Fruit fly (Drosophila melanogaster) whole organism, embryonic: ENCODE results near the gene CG43093.
A peak's percentile ranks its signal among the peaks of the same experiment; 100 is the strongest.

Experiments used
- Adf1 ChIP-seq: fragments of 200-800 bp; sonication (Bioruptor generic); IDR thresholded peaks from 2 replicates; pipeline ENCODE4 v1.3.6; 2022; ENCODE audit warnings: missing biosample characterization, missing genetic modification characterization
- Atf6 ChIP-seq: fragments of 200-800 bp; sonication (Bioruptor generic); IDR thresholded peaks from 2 replicates; pipeline ENCODE4 v1.3.6; 2022; ENCODE audit warnings: missing biosample characterization, missing genetic modification characterization
- B-H2 ChIP-seq: fragments of 200-800 bp; sonication (Bioruptor generic); optimal IDR thresholded peaks from 2 replicates; lab custom pipeline; 2018; ENCODE audit warnings: missing biosample characterization, mild to moderate bottlenecking, missing genetic modification characterization
- C15 ChIP-seq: fragments of 200-800 bp; sonication (Bioruptor generic); IDR thresholded peaks from 3 replicates; pipeline ENCODE4 v1.3.6; 2022; ENCODE audit warnings: missing biosample characterization, missing genetic modification characterization
- CG10366 ChIP-seq: fragments of 200-800 bp; sonication (Bioruptor generic); IDR thresholded peaks from 2 replicates; pipeline ENCODE4 v1.3.6; 2022; ENCODE audit warnings: missing biosample characterization, missing genetic modification characterization
- CG12219 ChIP-seq: fragments of 200-800 bp; sonication (Bioruptor generic); optimal IDR thresholded peaks from 3 replicates; lab custom pipeline; 2018; ENCODE audit warnings: missing biosample characterization, mild to moderate bottlenecking, missing genetic modification characterization
- CG12659 ChIP-seq: fragments of 200-800 bp; sonication (Bioruptor generic); optimal IDR thresholded peaks from 3 replicates; lab custom pipeline; 2017; ENCODE audit warnings: mild to moderate bottlenecking, missing biosample characterization, missing genetic modification reagents, missing genetic modification characterization
- CG12769 ChIP-seq: fragments of 200-800 bp; sonication (Bioruptor generic); optimal IDR thresholded peaks from 2 replicates; lab custom pipeline; 2019; ENCODE audit warnings: missing biosample characterization, mild to moderate bottlenecking, missing genetic modification characterization, moderate library complexity
- CG13287 ChIP-seq: fragments of 200-800 bp; sonication (Bioruptor generic); IDR thresholded peaks from 2 replicates; pipeline ENCODE4 v1.3.6; 2022; ENCODE audit warnings: missing biosample characterization, missing genetic modification characterization; ENCODE audit not compliant: partially characterized antibody
- CG17385 ChIP-seq: fragments of 200-800 bp; sonication (Bioruptor generic); optimal IDR thresholded peaks from 3 replicates; lab custom pipeline; 2018; ENCODE audit warnings: missing biosample characterization, mild to moderate bottlenecking, missing genetic modification characterization
- CG17829 ChIP-seq: fragments of 200-800 bp; optimal IDR thresholded peaks from 2 replicates; lab custom pipeline; 2019; ENCODE audit warnings: missing biosample characterization, mild to moderate bottlenecking, missing genetic modification characterization, moderate library complexity
- CG18262 ChIP-seq: fragments of 200-800 bp; optimal IDR thresholded peaks from 3 replicates; lab custom pipeline; 2019; ENCODE audit warnings: missing biosample characterization, mild to moderate bottlenecking, missing genetic modification characterization, moderate library complexity
- CG2199 ChIP-seq: fragments of 200-800 bp; sonication (Bioruptor generic); IDR thresholded peaks from 3 replicates; pipeline ENCODE4 v1.3.6; 2022; ENCODE audit warnings: missing biosample characterization, missing genetic modification characterization
- CG34422 ChIP-seq: fragments of 200-800 bp; sonication (Bioruptor generic); IDR thresholded peaks from 3 replicates; pipeline ENCODE4 v1.3.6; 2022; ENCODE audit warnings: missing biosample characterization, missing genetic modification characterization
- CG6254 ChIP-seq: fragments of 200-800 bp; sonication (Bioruptor generic); optimal IDR thresholded peaks from 3 replicates; lab custom pipeline; 2017; ENCODE audit warnings: mild to moderate bottlenecking, missing biosample characterization, missing genetic modification reagents, missing genetic modification characterization
- CG6765 ChIP-seq: fragments of 200-800 bp; sonication (Bioruptor generic); optimal IDR thresholded peaks from 3 replicates; lab custom pipeline; 2017; ENCODE audit warnings: missing biosample characterization, mild to moderate bottlenecking, missing genetic modification characterization
- CG6854 ChIP-seq: fragments of 200-800 bp; sonication (Bioruptor generic); optimal IDR thresholded peaks from 3 replicates; lab custom pipeline; 2017; ENCODE audit warnings: missing biosample characterization, mild to moderate bottlenecking, missing genetic modification characterization
- CG8765 ChIP-seq: fragments of 200-800 bp; sonication (Bioruptor generic); IDR thresholded peaks from 2 replicates; pipeline ENCODE4 v1.3.6; 2022; ENCODE audit warnings: missing biosample characterization, missing genetic modification characterization
- CHES-1-like ChIP-seq: fragments of 200-800 bp; sonication (Bioruptor generic); optimal IDR thresholded peaks from 2 replicates; lab custom pipeline; 2016; ENCODE audit warnings: missing biosample characterization, missing genetic modification characterization
- Hand ChIP-seq: fragments of 200-800 bp; sonication (Bioruptor generic); optimal IDR thresholded peaks from 2 replicates; lab custom pipeline; 2017; ENCODE audit warnings: mild to moderate bottlenecking, missing biosample characterization, missing genetic modification reagents, missing genetic modification characterization
- Hmr ChIP-seq: fragments of 200-800 bp; sonication (Bioruptor generic); optimal IDR thresholded peaks from 3 replicates; lab custom pipeline; 2017; ENCODE audit warnings: mild to moderate bottlenecking, missing biosample characterization, missing genetic modification reagents, missing genetic modification characterization
- Hr78 ChIP-seq, 2 experiments: fragments of 200-800 bp in 1 of 2; fragments of >200 bp in 1 of 2; sonication (Bioruptor generic) in 1 of 2; optimal IDR thresholded peaks; 2 replicates each; lab custom pipeline; 2017 to 2019; ENCODE audit warnings: missing biosample characterization in 2 of 2, missing genetic modification characterization in 2 of 2, mild to moderate bottlenecking in 1 of 2, moderate library complexity in 1 of 2
- MBD-R2 ChIP-seq: fragments of 200-800 bp; sonication (Bioruptor generic); IDR thresholded peaks from 2 replicates; pipeline ENCODE4 v1.3.6; 2022; ENCODE audit warnings: missing biosample characterization, missing genetic modification characterization
- Rx ChIP-seq: fragments of 200-800 bp; sonication (Bioruptor generic); IDR thresholded peaks from 2 replicates; pipeline ENCODE4 v1.3.6; 2022; ENCODE audit warnings: missing biosample characterization, missing genetic modification characterization
- Sry-β ChIP-seq: fragments of 200-800 bp; sonication (Bioruptor generic); optimal IDR thresholded peaks from 2 replicates; lab custom pipeline; 2018; ENCODE audit warnings: missing biosample characterization, mild to moderate bottlenecking, missing genetic modification characterization, moderate library complexity
- Trl ChIP-seq, 3 experiments: fragments of >200 bp in 2 of 3; fragments of 200-800 bp in 1 of 3; sonication (Bioruptor generic) in 1 of 3; optimal IDR thresholded peaks; 2 replicates in 1 of 3; 3 replicates in 2 of 3; lab custom pipeline; 2016 to 2017; ENCODE audit warnings: missing biosample characterization in 1 of 3, missing genetic modification characterization in 1 of 3
- bsh ChIP-seq, 2 experiments: fragments of 200-800 bp; sonication (Bioruptor generic); optimal IDR thresholded peaks; 2 replicates each; lab custom pipeline; 2017 to 2018; ENCODE audit warnings: mild to moderate bottlenecking in 2 of 2, missing biosample characterization in 2 of 2, missing genetic modification characterization in 2 of 2, moderate library complexity in 1 of 2
- btn ChIP-seq: fragments of 200-800 bp; sonication (Bioruptor generic); optimal IDR thresholded peaks from 2 replicates; lab custom pipeline; 2016; ENCODE audit warnings: missing biosample characterization, missing genetic modification characterization
- caup ChIP-seq: fragments of 200-800 bp; sonication (Bioruptor generic); optimal IDR thresholded peaks from 3 replicates; lab custom pipeline; 2017; ENCODE audit warnings: missing biosample characterization, mild to moderate bottlenecking, missing genetic modification characterization, moderate library complexity; ENCODE audit not compliant: severe bottlenecking
- cg ChIP-seq: fragments of 200-800 bp; sonication (Bioruptor generic); optimal IDR thresholded peaks from 3 replicates; lab custom pipeline; 2019; ENCODE audit warnings: missing biosample characterization, mild to moderate bottlenecking, missing genetic modification characterization, moderate library complexity
- chm ChIP-seq: fragments of 200-800 bp; sonication (Bioruptor generic); IDR thresholded peaks from 2 replicates; pipeline ENCODE4 v1.3.6; 2022; ENCODE audit warnings: missing biosample characterization, missing genetic modification characterization
- ftz-f1 ChIP-seq: fragments of 200-800 bp; sonication (Bioruptor generic); optimal IDR thresholded peaks from 2 replicates; lab custom pipeline; 2016; ENCODE audit warnings: missing biosample characterization, missing genetic modification characterization
- gce ChIP-seq: fragments of 200-800 bp; sonication (Bioruptor generic); IDR thresholded peaks from 3 replicates; pipeline ENCODE4 v1.3.6; 2022; ENCODE audit warnings: missing biosample characterization, missing genetic modification characterization
- gsb ChIP-seq: fragments of 200-800 bp; sonication (Bioruptor generic); IDR thresholded peaks from 2 replicates; pipeline ENCODE4 v1.3.6; 2022; ENCODE audit warnings: missing biosample characterization, missing genetic modification characterization
- gsb-n ChIP-seq: fragments of 200-800 bp; sonication (Bioruptor generic); optimal IDR thresholded peaks from 3 replicates; lab custom pipeline; 2018; ENCODE audit warnings: missing biosample characterization, mild to moderate bottlenecking, missing genetic modification characterization
- hkb ChIP-seq, 2 experiments: fragments of 200-800 bp in 1 of 2; fragments of >200 bp in 1 of 2; sonication (Bioruptor generic) in 1 of 2; IDR thresholded peaks in 1 of 2; optimal IDR thresholded peaks in 1 of 2; 2 replicates each; pipeline versions ENCODE4 v1.3.6 to Lab custom; 2017 to 2022; ENCODE audit warnings: missing biosample characterization in 1 of 2, missing genetic modification characterization in 1 of 2
- kah ChIP-seq: fragments of 200-800 bp; sonication (Bioruptor generic); optimal IDR thresholded peaks from 2 replicates; lab custom pipeline; 2018; ENCODE audit warnings: missing biosample characterization, mild to moderate bottlenecking, missing genetic modification characterization
- kay ChIP-seq: fragments of 200-800 bp; sonication (Bioruptor generic); optimal IDR thresholded peaks from 2 replicates; lab custom pipeline; 2016; ENCODE audit warnings: missing biosample characterization, missing genetic modification characterization
- ken ChIP-seq: fragments of 200-800 bp; sonication (Bioruptor generic); IDR thresholded peaks from 3 replicates; pipeline ENCODE4 v1.3.6; 2022; ENCODE audit warnings: missing biosample characterization, missing genetic modification characterization
- lbe ChIP-seq: fragments of 200-800 bp; sonication (Bioruptor generic); optimal IDR thresholded peaks from 2 replicates; lab custom pipeline; 2016; ENCODE audit warnings: missing biosample characterization, mild to moderate bottlenecking, missing genetic modification characterization
- lov ChIP-seq, 2 experiments: fragments of 200-800 bp in 1 of 2; fragments of >200 bp in 1 of 2; sonication (Bioruptor generic) in 1 of 2; IDR thresholded peaks in 1 of 2; optimal IDR thresholded peaks in 1 of 2; 2 replicates in 1 of 2; 3 replicates in 1 of 2; pipeline versions ENCODE4 v1.3.6 to Lab custom; 2017 to 2022; ENCODE audit warnings: missing biosample characterization in 1 of 2, missing genetic modification characterization in 1 of 2
- pros ChIP-seq: fragments of 200-800 bp; sonication (Bioruptor generic); optimal IDR thresholded peaks from 3 replicates; lab custom pipeline; 2019; ENCODE audit warnings: missing biosample characterization, mild to moderate bottlenecking, missing genetic modification characterization, moderate library complexity
- sd ChIP-seq: fragments of 200-800 bp; sonication (Bioruptor generic); optimal IDR thresholded peaks from 3 replicates; lab custom pipeline; 2018; ENCODE audit warnings: missing biosample characterization, mild to moderate bottlenecking, missing genetic modification characterization, moderate library complexity
- so ChIP-seq: fragments of 200-800 bp; sonication (Bioruptor generic); IDR thresholded peaks from 3 replicates; pipeline ENCODE4 v1.3.6; 2022; ENCODE audit warnings: missing biosample characterization, missing genetic modification characterization
- sqz ChIP-seq: fragments of 200-800 bp; sonication (Bioruptor generic); optimal IDR thresholded peaks from 3 replicates; lab custom pipeline; 2018; ENCODE audit warnings: missing biosample characterization, mild to moderate bottlenecking, missing genetic modification characterization
- tin ChIP-seq: fragments of 200-800 bp; sonication (Bioruptor generic); optimal IDR thresholded peaks from 3 replicates; lab custom pipeline; 2016; ENCODE audit warnings: missing biosample characterization, missing genetic modification characterization
- vvl ChIP-seq: fragments of 200-800 bp; sonication (Bioruptor generic); IDR thresholded peaks from 2 replicates; pipeline ENCODE4 v1.3.6; 2022; ENCODE audit warnings: missing biosample characterization, missing genetic modification characterization

The CG43093 gene

dm6 chr3R:22781412-22781811 is 11.3 kb upstream of the CG43093 start:
- TF ChIP-seq btn (GFP tag; lab: Kevin White, UChicago) (no peak), chm (peak; percentile 61; the same call in 1 of the 2 replicates), Rx (no peak), pros (GFP tag; lab: Kevin White, UChicago) (peak; percentile 2), CG12769 (peak; percentile 7), CG6765 (GFP tag; lab: Kevin White, UChicago) (peak; percentile 41), kay (GFP tag; lab: Kevin White, UChicago) (no peak), Hr78 (GFP tag; optimal IDR thresholded peaks at IDR 0.05; lab: Kevin White, UChicago) (peak in 1 of 2 experiments; percentile 3), kah (GFP tag; lab: Kevin White, UChicago) (peak; percentile 17), CG12219 (GFP tag; lab: Kevin White, UChicago) (peak; percentile 28), vvl (GFP tag; lab: Robert Waterston, UW) (peak; percentile 48; the same call in 1 of the 2 replicates), CHES-1-like (GFP tag; lab: Kevin White, UChicago) (peak; percentile 2), CG12659 (GFP tag; lab: Kevin White, UChicago) (peak; percentile 5), tin (GFP tag; lab: Kevin White, UChicago) (peak; percentile 4), CG17829 (tag; lab: Kevin White, UChicago) (peak; percentile 7), Trl (optimal IDR thresholded peaks at IDR 0.05; lab: Kevin White, UChicago) (peak; percentile 52 to 71), Trl (GFP tag; optimal IDR thresholded peaks at IDR 0.05; lab: Kevin White, UChicago) (no peak), CG10366 (GFP tag; lab: Robert Waterston, UW) (peak; percentile 30; the same call in 1 of the 2 replicates), CG8765 (GFP tag; lab: Robert Waterston, UW) (peak; percentile 96), C15 (GFP tag; lab: Robert Waterston, UW) (no peak), Adf1 (GFP tag; lab: Robert Waterston, UW) (peak; percentile 61; the same call in 1 of the 2 replicates), so (GFP tag; lab: Robert Waterston, UW) (peak; percentile 78; the same call in 2 of the 3 replicates), CG34422 (GFP tag; lab: Robert Waterston, UW) (peak; percentile 42; the same call in 1 of the 3 replicates), bsh (GFP tag; optimal IDR thresholded peaks at IDR 0.05; lab: Kevin White, UChicago) (peak in 1 of 2 experiments; percentile 14), sqz (GFP tag; lab: Kevin White, UChicago) (peak; percentile 18), gsb (GFP tag; lab: Robert Waterston, UW) (peak; percentile 48; the same call in 1 of the 2 replicates), B-H2 (peak; percentile 39), hkb (optimal IDR thresholded peaks at IDR 0.05; lab: Kevin White, UChicago) (no peak), hkb (GFP tag; IDR thresholded peaks at IDR 0.05; lab: Robert Waterston, UW) (peak; percentile 47; the same call in 1 of the 2 replicates), cg (GFP tag; lab: Kevin White, UChicago) (peak; percentile 85), gsb-n (no peak), MBD-R2 (GFP tag; lab: Robert Waterston, UW) (no peak), gce (GFP tag; lab: Robert Waterston, UW) (0 out of 3 replicates have a peak, but pooled peaks have one; percentile 22), CG18262 (tag; lab: Kevin White, UChicago) (peak; percentile 2), caup (peak; percentile 8), CG6854 (no peak), CG2199 (GFP tag; lab: Robert Waterston, UW) (0 out of 3 replicates have a peak, but pooled peaks have one; percentile 29), CG13287 (GFP tag; lab: Robert Waterston, UW) (peak; percentile 9; the same call in 1 of the 2 replicates), Sry-β (GFP tag; lab: Kevin White, UChicago) (no peak), ken (GFP tag; lab: Robert Waterston, UW) (0 out of 3 replicates have a peak, but pooled peaks have one; percentile 46), Hmr (GFP tag; lab: Kevin White, UChicago) (peak; percentile 20), ftz-f1 (GFP tag; lab: Kevin White, UChicago) (peak; percentile 53), CG17385 (peak; percentile 29), CG6254 (GFP tag; lab: Kevin White, UChicago) (peak; percentile 28), Atf6 (GFP tag; lab: Robert Waterston, UW) (peak; percentile 68; the same call in 1 of the 2 replicates), lbe (GFP tag; lab: Kevin White, UChicago) (peak; percentile 62), Hand (GFP tag; lab: Kevin White, UChicago) (peak; percentile 34), sd (tag; lab: Kevin White, UChicago) (peak; percentile 22), lov (optimal IDR thresholded peaks at IDR 0.05; lab: Kevin White, UChicago) (no peak), lov (GFP tag; IDR thresholded peaks at IDR 0.05; lab: Robert Waterston, UW) (peak; percentile 54; the same call in 1 of the 3 replicates)
